Worm (Caenorhabditis elegans): ENCODE data around the gene dpy-27.

ce11 chrIII:3803113-3803512 lies 16.4 kb downstream of the dpy-27 start:
- TF ChIP-seq T23F11.4 (GFP tag; optimal IDR thresholded peaks at IDR 0.05) (no peak), ets-4 (tag; optimal IDR thresholded peaks at IDR 0.05) (no peak), C08G9.2 (tag; optimal IDR thresholded peaks at IDR 0.05) (no peak), ceh-9 (tag; optimal IDR thresholded peaks at IDR 0.05) (no peak), ceh-45 (GFP tag; IDR thresholded peaks at IDR 0.05) (no peak), dve-1 (tag; optimal IDR thresholded peaks at IDR 0.05) (no peak), ama-1 (optimal IDR thresholded peaks at IDR 0.05) (no peak), elt-2 (tag; optimal IDR thresholded peaks at IDR 0.05) (no peak), pag-3 (tag; optimal IDR thresholded peaks at IDR 0.05; ENCODE audit: borderline replicate concordance) (no peak), ceh-48 (tag; optimal IDR thresholded peaks at IDR 0.05) (no peak), ceh-31 (tag; optimal IDR thresholded peaks at IDR 0.05) (no peak)
